Fruit fly (Drosophila melanogaster): ENCODE measurements around the gene ssp7.

DNA sequence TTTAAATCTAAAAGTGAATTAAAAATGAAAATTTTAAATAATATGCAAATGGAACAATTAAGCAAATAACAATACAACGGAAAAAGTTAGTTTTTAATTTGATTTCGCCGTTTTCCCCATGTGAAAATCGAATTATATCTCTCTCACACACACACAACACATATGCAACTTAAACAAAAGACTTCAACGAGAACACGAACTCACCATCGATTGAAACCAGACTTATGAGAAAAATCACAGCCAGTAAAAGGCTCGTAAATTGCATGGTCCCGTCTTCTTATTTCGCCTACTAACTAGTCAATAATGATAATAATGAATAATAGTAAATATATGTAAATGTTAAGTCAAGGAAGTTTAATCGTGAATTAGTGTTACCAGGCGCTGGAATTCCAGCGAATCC, 13.3 kb upstream of the ssp7 start:
- TF ChIP-seq GATAd (GFP tag; optimal IDR thresholded peaks at IDR 0.05) (no peak), usp (GFP tag; optimal IDR thresholded peaks at IDR 0.05) (no peak), Hr83 (GFP tag; optimal IDR thresholded peaks at IDR 0.05; ENCODE audit: poor library complexity, severe bottlenecking) (no peak), Hnf4 (GFP tag; optimal IDR thresholded peaks at IDR 0.05) (no peak), Dif (GFP tag; optimal IDR thresholded peaks at IDR 0.05; ENCODE audit: partially characterized antibody) (no peak), CrebA (GFP tag; optimal IDR thresholded peaks at IDR 0.05; ENCODE audit: borderline replicate concordance) (no peak), HLH106 (tag; optimal IDR thresholded peaks at IDR 0.05) (no peak), Abd-B (GFP tag; optimal IDR thresholded peaks at IDR 0.05) (no peak), Vsx2 (GFP tag; optimal IDR thresholded peaks at IDR 0.05; ENCODE audit: partially characterized antibody) (no peak), N (GFP tag; optimal IDR thresholded peaks at IDR 0.05) (no peak), pan (optimal IDR thresholded peaks at IDR 0.05) (no peak), brk (GFP tag; optimal IDR thresholded peaks at IDR 0.05) (no peak), Myc (optimal IDR thresholded peaks at IDR 0.05) (no peak)
